Worm (Caenorhabditis elegans) whole organism, L4 larva: ENCODE results near the gene C45G9.6.

Source experiments
- D1046.2 ChIP-seq: fragments of 200-800 bp; sonication (Bioruptor generic); IDR thresholded peaks from 2 replicates; pipeline ENCODE4 v1.3.6; 2022; ENCODE audit warnings: missing genetic modification characterization, missing compliant biosample characterization
- ctbp-1 ChIP-seq: fragments of 200-800 bp; sonication (Bioruptor generic); IDR thresholded peaks from 2 replicates; pipeline ENCODE4 v1.3.6; 2022; ENCODE audit warnings: missing genetic modification reagents, missing genetic modification characterization, missing compliant biosample characterization
- nhr-28 ChIP-seq: fragments of 150-350 bp; optimal IDR thresholded peaks from 2 replicates; lab custom pipeline; 2014; ENCODE audit warnings: missing biosample characterization, missing genetic modification characterization

Gene C45G9.6

DNA sequence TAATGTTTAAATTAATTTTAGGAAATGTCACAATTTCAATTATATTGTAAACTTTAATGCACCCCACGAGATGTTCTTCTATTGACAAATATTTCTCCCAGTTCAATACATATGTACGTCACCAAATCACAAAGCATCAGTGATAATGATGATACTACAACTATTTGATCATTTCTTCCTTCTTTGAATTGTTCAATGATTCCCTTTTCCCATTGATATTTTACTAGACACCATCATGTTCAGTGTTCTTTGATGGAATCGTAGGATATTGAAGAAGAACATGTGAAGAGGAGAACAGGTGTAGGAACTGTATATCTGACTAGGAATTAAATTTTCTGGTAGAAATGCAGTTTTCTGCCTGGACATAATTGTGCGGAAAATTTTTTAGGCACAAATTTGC, 53.2 kb downstream of the C45G9.6 start (continued):
- peak; percentile 44 for TF ChIP-seq nhr-28 (tag; lab: Kevin White, UChicago)
- no peak for TF ChIP-seq ctbp-1
- TF ChIP-seq D1046.2: no peak
